Fruit fly (Drosophila melanogaster) whole organism, embryonic: ENCODE data around the gene mdu.

Experiments
- CG10979 ChIP-seq: fragments of 200-800 bp; sonication (Bioruptor generic); optimal IDR thresholded peaks from 2 replicates; lab custom pipeline; 2018; ENCODE audit warnings: missing biosample characterization, mild to moderate bottlenecking, missing genetic modification characterization, moderate library complexity
- CG11695 ChIP-seq: fragments of 200-800 bp; sonication (Bioruptor generic); IDR thresholded peaks from 3 replicates; pipeline ENCODE4 v1.3.6; 2022; ENCODE audit warnings: missing biosample characterization, missing genetic modification characterization
- CG12155 ChIP-seq: fragments of 200-800 bp; sonication (Bioruptor generic); optimal IDR thresholded peaks from 3 replicates; lab custom pipeline; 2016; ENCODE audit warnings: missing biosample characterization, missing genetic modification characterization
- CG13424 ChIP-seq: fragments of 200-800 bp; sonication (Bioruptor generic); optimal IDR thresholded peaks from 2 replicates; lab custom pipeline; 2019; ENCODE audit warnings: missing biosample characterization, mild to moderate bottlenecking, missing genetic modification characterization, moderate library complexity
- CG15696 ChIP-seq: fragments of 200-800 bp; sonication (Bioruptor generic); optimal IDR thresholded peaks from 2 replicates; lab custom pipeline; 2019; ENCODE audit warnings: missing biosample characterization, mild to moderate bottlenecking, missing genetic modification characterization, moderate library complexity
- CG16815 ChIP-seq: fragments of 200-800 bp; sonication (Bioruptor generic); optimal IDR thresholded peaks from 3 replicates; lab custom pipeline; 2017; ENCODE audit warnings: missing biosample characterization, mild to moderate bottlenecking, missing genetic modification characterization
- CG17328 ChIP-seq: fragments of 200-800 bp; sonication (Bioruptor generic); IDR thresholded peaks from 2 replicates; pipeline ENCODE4 v1.3.6; 2022; ENCODE audit warnings: missing biosample characterization, missing genetic modification characterization
- CG18619 ChIP-seq: fragments of 200-800 bp; sonication (Bioruptor generic); optimal IDR thresholded peaks from 3 replicates; lab custom pipeline; 2017; ENCODE audit warnings: missing biosample characterization, mild to moderate bottlenecking, missing genetic modification characterization
- CG2889 ChIP-seq: fragments of 200-800 bp; sonication (Bioruptor generic); IDR thresholded peaks from 3 replicates; pipeline ENCODE4 v1.3.6; 2022; ENCODE audit warnings: missing biosample characterization, missing genetic modification characterization
- CG31441 ChIP-seq: fragments of 200-800 bp; sonication (Bioruptor generic); IDR thresholded peaks from 2 replicates; pipeline ENCODE4 v1.3.6; 2022; ENCODE audit warnings: missing biosample characterization, missing genetic modification characterization
- CG32532 ChIP-seq: fragments of 200-800 bp; sonication (Bioruptor generic); IDR thresholded peaks from 2 replicates; pipeline ENCODE4 v1.3.6; 2022; ENCODE audit warnings: missing biosample characterization, missing genetic modification characterization
- CG6254 ChIP-seq: fragments of 200-800 bp; sonication (Bioruptor generic); optimal IDR thresholded peaks from 3 replicates; lab custom pipeline; 2017; ENCODE audit warnings: mild to moderate bottlenecking, missing biosample characterization, missing genetic modification reagents, missing genetic modification characterization
- CG6765 ChIP-seq: fragments of 200-800 bp; sonication (Bioruptor generic); optimal IDR thresholded peaks from 3 replicates; lab custom pipeline; 2017; ENCODE audit warnings: missing biosample characterization, mild to moderate bottlenecking, missing genetic modification characterization
- CG7357 ChIP-seq: fragments of 200-800 bp; sonication (Bioruptor generic); IDR thresholded peaks from 3 replicates; pipeline ENCODE4 v1.3.6; 2022; ENCODE audit warnings: missing biosample characterization, missing genetic modification characterization
- CG7556 ChIP-seq: fragments of 200-800 bp; sonication (Bioruptor generic); optimal IDR thresholded peaks from 2 replicates; lab custom pipeline; 2017; ENCODE audit warnings: missing biosample characterization, mild to moderate bottlenecking, missing genetic modification characterization
- CG7928 ChIP-seq: fragments of 200-800 bp; sonication (Bioruptor generic); optimal IDR thresholded peaks from 2 replicates; lab custom pipeline; 2017; ENCODE audit warnings: missing biosample characterization, mild to moderate bottlenecking, missing genetic modification characterization
- CG8944 ChIP-seq: fragments of 200-800 bp; sonication (Bioruptor generic); optimal IDR thresholded peaks from 3 replicates; lab custom pipeline; 2016; ENCODE audit warnings: missing biosample characterization, missing genetic modification characterization
- Chrac-16 ChIP-seq: fragments of 200-800 bp; sonication (Bioruptor generic); optimal IDR thresholded peaks from 3 replicates; lab custom pipeline; 2016; ENCODE audit warnings: missing biosample characterization, missing genetic modification characterization
- D ChIP-seq, 2 experiments: fragments of 200-800 bp in 1 of 2; fragments of >200 bp in 1 of 2; sonication (Bioruptor generic) in 1 of 2; optimal IDR thresholded peaks; 2 replicates in 1 of 2; 3 replicates in 1 of 2; lab custom pipeline; 2017; ENCODE audit warnings: mild to moderate bottlenecking in 1 of 2, missing biosample characterization in 1 of 2, missing genetic modification characterization in 1 of 2, missing genetic modification reagents in 1 of 2
- Deaf1 ChIP-seq: fragments of 200-800 bp; optimal IDR thresholded peaks from 3 replicates; lab custom pipeline; 2019; ENCODE audit warnings: missing biosample characterization, mild to moderate bottlenecking, missing genetic modification characterization, moderate library complexity
- Drgx ChIP-seq: fragments of 200-800 bp; sonication (Bioruptor generic); IDR thresholded peaks from 2 replicates; pipeline ENCODE4 v1.3.6; 2022; ENCODE audit warnings: missing biosample characterization, missing genetic modification characterization
- Fer1 ChIP-seq: fragments of 200-800 bp; sonication (Bioruptor generic); optimal IDR thresholded peaks from 2 replicates; lab custom pipeline; 2017; ENCODE audit warnings: missing biosample characterization, mild to moderate bottlenecking, missing genetic modification characterization
- GATAe ChIP-seq: fragments of 200-800 bp; sonication (Bioruptor generic); conservative IDR thresholded peaks from 2 replicates; pipeline ENCODE4 v1.3.6; 2022; ENCODE audit warnings: missing biosample characterization, missing genetic modification characterization
- Gug ChIP-seq: fragments of 200-800 bp; sonication (Bioruptor generic); IDR thresholded peaks from 4 replicates; pipeline ENCODE4 v1.3.6; 2022; ENCODE audit warnings: missing biosample characterization, missing genetic modification characterization
- H2.0 ChIP-seq: fragments of 200-800 bp; sonication (Bioruptor generic); IDR thresholded peaks from 2 replicates; pipeline ENCODE4 v1.3.6; 2022; ENCODE audit warnings: missing biosample characterization, missing genetic modification characterization
- HLH3B ChIP-seq: fragments of 200-800 bp; sonication (Bioruptor generic); IDR thresholded peaks from 2 replicates; pipeline ENCODE4 v1.3.6; 2022; ENCODE audit warnings: missing biosample characterization, missing genetic modification characterization
- NFAT ChIP-seq: fragments of 200-800 bp; sonication (Bioruptor generic); IDR thresholded peaks from 2 replicates; pipeline ENCODE4 v1.3.6; 2022; ENCODE audit warnings: missing biosample characterization, missing genetic modification characterization
- Nf-YB ChIP-seq: fragments of 200-800 bp; sonication (Bioruptor generic); optimal IDR thresholded peaks from 3 replicates; lab custom pipeline; 2019; ENCODE audit warnings: missing biosample characterization, mild to moderate bottlenecking, missing genetic modification characterization, moderate library complexity
- Oli ChIP-seq: fragments of 200-800 bp; sonication (Bioruptor generic); optimal IDR thresholded peaks from 2 replicates; lab custom pipeline; 2018; ENCODE audit warnings: missing biosample characterization, mild to moderate bottlenecking, missing genetic modification characterization, moderate library complexity
- Ptx1 ChIP-seq: fragments of 200-800 bp; sonication (Bioruptor generic); IDR thresholded peaks from 2 replicates; pipeline ENCODE4 v1.3.6; 2022; ENCODE audit warnings: missing biosample characterization, missing genetic modification characterization
- Ravus ChIP-seq: fragments of 200-800 bp; sonication (Bioruptor generic); IDR thresholded peaks from 2 replicates; pipeline ENCODE4 v1.3.6; 2022; ENCODE audit warnings: missing biosample characterization, missing genetic modification characterization
- Rfx ChIP-seq: fragments of 200-800 bp; sonication (Bioruptor generic); IDR thresholded peaks from 2 replicates; pipeline ENCODE4 v1.3.6; 2022; ENCODE audit warnings: missing biosample characterization, missing genetic modification characterization
- Trl ChIP-seq, 3 experiments: fragments of >200 bp in 2 of 3; fragments of 200-800 bp in 1 of 3; sonication (Bioruptor generic) in 1 of 3; optimal IDR thresholded peaks; 2 replicates in 1 of 3; 3 replicates in 2 of 3; lab custom pipeline; 2016 to 2017; ENCODE audit warnings: missing biosample characterization in 1 of 3, missing genetic modification characterization in 1 of 3
- al ChIP-seq: fragments of 200-800 bp; sonication (Bioruptor generic); IDR thresholded peaks from 2 replicates; pipeline ENCODE4 v1.3.6; 2022; ENCODE audit warnings: missing biosample characterization, missing genetic modification characterization
- crp ChIP-seq, 2 experiments: fragments of 200-800 bp; sonication (Bioruptor generic); optimal IDR thresholded peaks; 2 replicates in 1 of 2; 3 replicates in 1 of 2; lab custom pipeline; 2017; ENCODE audit warnings: missing biosample characterization in 2 of 2, missing genetic modification characterization in 2 of 2, mild to moderate bottlenecking in 1 of 2, moderate library complexity in 1 of 2
- dysf ChIP-seq: fragments of 200-800 bp; sonication (Bioruptor generic); IDR thresholded peaks from 3 replicates; pipeline ENCODE4 v1.3.6; 2022; ENCODE audit warnings: missing biosample characterization, missing genetic modification characterization
- fu2 ChIP-seq: fragments of 200-800 bp; sonication (Bioruptor generic); optimal IDR thresholded peaks from 2 replicates; lab custom pipeline; 2016; ENCODE audit warnings: missing biosample characterization, missing genetic modification characterization
- gem ChIP-seq: fragments of 200-800 bp; sonication (Bioruptor generic); optimal IDR thresholded peaks from 2 replicates; lab custom pipeline; 2019; ENCODE audit warnings: missing biosample characterization, mild to moderate bottlenecking, missing genetic modification characterization, moderate library complexity
- hth ChIP-seq: fragments of >200 bp; optimal IDR thresholded peaks from 2 replicates; lab custom pipeline; 2017; ENCODE audit warnings: inconsistent platforms
- lab ChIP-seq: fragments of 200-800 bp; sonication (Bioruptor generic); optimal IDR thresholded peaks from 3 replicates; lab custom pipeline; 2017; ENCODE audit warnings: missing biosample characterization, missing genetic modification characterization, mild to moderate bottlenecking, moderate library complexity, missing genetic modification reagents
- nau ChIP-seq: fragments of 200-800 bp; sonication (Bioruptor generic); optimal IDR thresholded peaks from 3 replicates; lab custom pipeline; 2017; ENCODE audit warnings: missing biosample characterization, mild to moderate bottlenecking, missing genetic modification characterization, missing genetic modification reagents
- oc ChIP-seq: fragments of 200-800 bp; sonication (Bioruptor generic); optimal IDR thresholded peaks from 2 replicates; lab custom pipeline; 2018; ENCODE audit warnings: missing biosample characterization, mild to moderate bottlenecking, missing genetic modification characterization, moderate library complexity
- p53 ChIP-seq: fragments of 200-800 bp; sonication (Bioruptor generic); optimal IDR thresholded peaks from 2 replicates; lab custom pipeline; 2016; ENCODE audit warnings: missing biosample characterization, missing genetic modification characterization
- rib ChIP-seq: fragments of 200-800 bp; sonication (Bioruptor generic); IDR thresholded peaks from 2 replicates; pipeline ENCODE4 v1.3.6; 2022; ENCODE audit warnings: missing biosample characterization, missing genetic modification characterization
- run ChIP-seq: fragments of 200-800 bp; sonication (Bioruptor generic); optimal IDR thresholded peaks from 3 replicates; lab custom pipeline; 2018; ENCODE audit warnings: missing biosample characterization, mild to moderate bottlenecking, missing genetic modification characterization
- scrt ChIP-seq: fragments of 200-800 bp; sonication (Bioruptor generic); optimal IDR thresholded peaks from 2 replicates; lab custom pipeline; 2018; ENCODE audit warnings: missing biosample characterization, mild to moderate bottlenecking, missing genetic modification characterization, moderate library complexity
- slp2 ChIP-seq: fragments of 200-800 bp; sonication (Bioruptor generic); optimal IDR thresholded peaks from 2 replicates; lab custom pipeline; 2016; ENCODE audit warnings: missing biosample characterization, missing genetic modification characterization
- so ChIP-seq: fragments of 200-800 bp; sonication (Bioruptor generic); IDR thresholded peaks from 3 replicates; pipeline ENCODE4 v1.3.6; 2022; ENCODE audit warnings: missing biosample characterization, missing genetic modification characterization
- sr ChIP-seq: fragments of 200-800 bp; sonication (Bioruptor generic); IDR thresholded peaks from 3 replicates; pipeline ENCODE4 v1.3.6; 2022; ENCODE audit warnings: missing biosample characterization, missing genetic modification characterization
- ttk ChIP-seq: fragments of 200-800 bp; sonication (Bioruptor generic); IDR thresholded peaks from 2 replicates; pipeline ENCODE4 v2.1.2; 2022; ENCODE audit warnings: missing biosample characterization, missing genetic modification characterization

The mdu gene

DNA sequence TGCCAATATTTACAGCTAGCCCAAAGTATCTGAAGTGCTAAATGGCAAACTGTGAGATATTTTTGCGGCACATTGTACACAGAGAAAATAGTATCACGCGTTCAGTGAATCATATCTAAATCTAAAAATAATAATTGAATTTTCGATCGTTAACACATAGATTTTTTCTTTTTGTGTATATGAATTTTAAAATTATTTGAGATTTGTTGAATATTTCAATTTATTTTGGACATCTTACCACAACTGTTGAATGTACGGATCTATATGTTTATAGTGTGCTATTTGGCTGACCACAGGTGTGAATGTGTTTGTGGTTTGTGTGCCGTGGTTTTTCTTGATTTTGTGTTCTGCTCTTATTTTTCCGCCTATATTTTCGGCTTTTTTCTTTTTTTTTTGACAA lies 27.2 kb upstream of the mdu start (continued):
- TF ChIP-seq gem (tag; lab: Kevin White, UChicago) (peak; percentile 80), Deaf1 (tag; lab: Kevin White, UChicago) (no peak), CG7928 (peak; percentile 22), Nf-YB (peak; percentile 43), slp2 (GFP tag; lab: Kevin White, UChicago) (peak; percentile 23), CG31441 (peak; percentile 64), Rfx (GFP tag; lab: Robert Waterston, UW) (peak; percentile 74), al (GFP tag; lab: Robert Waterston, UW) (peak; percentile 60), CG12155 (GFP tag; lab: Kevin White, UChicago) (peak; percentile 67), crp (GFP tag; optimal IDR thresholded peaks at IDR 0.05; lab: Kevin White, UChicago) (peak in 1 of 2 experiments; percentile 0), oc (tag; lab: Kevin White, UChicago) (no peak), CG15696 (tag; lab: Kevin White, UChicago) (no peak), NFAT (GFP tag; lab: Robert Waterston, UW) (peak; percentile 59; the same call in 1 of the 2 replicates), CG17328 (GFP tag; lab: Robert Waterston, UW) (no peak), HLH3B (GFP tag; lab: Robert Waterston, UW) (peak; percentile 46), CG11695 (GFP tag; lab: Robert Waterston, UW) (peak; percentile 58; the same call in 2 of the 3 replicates), GATAe (GFP tag; lab: Robert Waterston, UW) (0 out of 2 replicates have a peak, but pooled peaks have one; percentile 16), CG2889 (GFP tag; lab: Robert Waterston, UW) (0 out of 3 replicates have a peak, but pooled peaks have one; percentile 33), Oli (tag; lab: Kevin White, UChicago) (peak; percentile 68), CG13424 (tag; lab: Kevin White, UChicago) (peak; percentile 51), CG6765 (peak; percentile 77), CG16815 (GFP tag; lab: Kevin White, UChicago) (peak; percentile 36), Chrac-16 (GFP tag; lab: Kevin White, UChicago) (peak; percentile 27), Fer1 (GFP tag; lab: Kevin White, UChicago) (peak; percentile 47), rib (GFP tag; lab: Robert Waterston, UW) (0 out of 2 replicates have a peak, but pooled peaks have one; percentile 28), CG18619 (peak; percentile 70), lab (GFP tag; lab: Kevin White, UChicago) (peak; percentile 75), H2.0 (peak; percentile 51; the same call in 1 of the 2 replicates), sr (no peak), Drgx (GFP tag; lab: Robert Waterston, UW) (peak; percentile 54), Ptx1 (GFP tag; lab: Robert Waterston, UW) (peak; percentile 53), CG10979 (peak; percentile 51), Ravus (GFP tag; lab: Robert Waterston, UW) (0 out of 2 replicates have a peak, but pooled peaks have one; percentile 4), CG7357 (GFP tag; lab: Robert Waterston, UW) (peak; percentile 60; the same call in 2 of the 3 replicates), scrt (GFP tag; lab: Kevin White, UChicago) (peak; percentile 31), nau (GFP tag; lab: Kevin White, UChicago) (peak; percentile 23), ttk (0 out of 2 replicates have a peak, but pooled peaks have one; percentile 22), Trl (optimal IDR thresholded peaks at IDR 0.05; lab: Kevin White, UChicago) (no peak), Trl (GFP tag; optimal IDR thresholded peaks at IDR 0.05; lab: Kevin White, UChicago) (peak; percentile 2), CG32532 (peak; percentile 71), fu2 (peak; percentile 65), dysf (GFP tag; lab: Robert Waterston, UW) (peak; percentile 65; the same call in 2 of the 3 replicates), run (tag; lab: Kevin White, UChicago) (peak; percentile 57), Gug (GFP tag; lab: Robert Waterston, UW) (peak; percentile 24; the same call in 1 of the 4 replicates), CG6254 (GFP tag; lab: Kevin White, UChicago) (no peak), hth (lab: Kevin White, UChicago) (no peak), CG7556 (GFP tag; lab: Kevin White, UChicago) (peak; percentile 80), so (peak; percentile 65; the same call in 1 of the 3 replicates), p53 (GFP tag; lab: Kevin White, UChicago) (no peak), D (optimal IDR thresholded peaks at IDR 0.05; lab: Kevin White, UChicago) (no peak), D (GFP tag; optimal IDR thresholded peaks at IDR 0.05; lab: Kevin White, UChicago) (peak; percentile 16), CG8944 (GFP tag; lab: Kevin White, UChicago) (no peak)
